Worm (Caenorhabditis elegans) whole organism, midembryonic: Measurements from ENCODE around the gene set-30.

Experiments used
- ztf-23 ChIP-seq: fragments of 200-800 bp; sonication (Bioruptor generic); IDR thresholded peaks from 2 replicates; pipeline ENCODE4 v1.3.6; 2022; ENCODE audit warnings: missing genetic modification reagents, missing genetic modification characterization, missing compliant biosample characterization
- ztf-29 ChIP-seq: fragments of 200-800 bp; sonication (Bioruptor generic); IDR thresholded peaks from 2 replicates; pipeline ENCODE4 v1.3.6; 2022; ENCODE audit warnings: missing genetic modification reagents, missing genetic modification characterization, missing compliant biosample characterization

ce11 chrX:5020996-5021395 lies 21.9 kb downstream of the set-30 start, which contains the start of gene ZC449.2:
- no peak for TF ChIP-seq ztf-29 (GFP tag; lab: Robert Waterston, UW)
- TF ChIP-seq ztf-23 (GFP tag; lab: Robert Waterston, UW) = no peak
